Fruit fly (Drosophila melanogaster) whole organism, embryonic: Measurements from ENCODE around the gene waw.

Experiments used
- Adf1 ChIP-seq: fragments of 200-800 bp; sonication (Bioruptor generic); IDR thresholded peaks from 2 replicates; pipeline ENCODE4 v1.3.6; 2022; ENCODE audit warnings: missing biosample characterization, missing genetic modification characterization
- B-H2 ChIP-seq: fragments of 200-800 bp; sonication (Bioruptor generic); optimal IDR thresholded peaks from 2 replicates; lab custom pipeline; 2018; ENCODE audit warnings: missing biosample characterization, mild to moderate bottlenecking, missing genetic modification characterization
- Blimp-1 ChIP-seq: fragments of 200-800 bp; sonication (Bioruptor generic); optimal IDR thresholded peaks from 3 replicates; lab custom pipeline; 2018; ENCODE audit warnings: missing biosample characterization, missing genetic modification characterization, mild to moderate bottlenecking, moderate library complexity, missing genetic modification reagents
- CG10431 ChIP-seq: fragments of 200-800 bp; sonication (Bioruptor generic); optimal IDR thresholded peaks from 3 replicates; lab custom pipeline; 2018; ENCODE audit warnings: missing biosample characterization, mild to moderate bottlenecking, missing genetic modification characterization
- CG12155 ChIP-seq: fragments of 200-800 bp; sonication (Bioruptor generic); optimal IDR thresholded peaks from 3 replicates; lab custom pipeline; 2016; ENCODE audit warnings: missing biosample characterization, missing genetic modification characterization
- CG13287 ChIP-seq: fragments of 200-800 bp; sonication (Bioruptor generic); IDR thresholded peaks from 2 replicates; pipeline ENCODE4 v1.3.6; 2022; ENCODE audit warnings: missing biosample characterization, missing genetic modification characterization; ENCODE audit not compliant: partially characterized antibody
- CG13624 ChIP-seq: fragments of 200-800 bp; sonication (Bioruptor generic); optimal IDR thresholded peaks from 2 replicates; lab custom pipeline; 2016; ENCODE audit warnings: missing biosample characterization, missing genetic modification characterization
- CG14441 ChIP-seq: fragments of 200-800 bp; sonication (Bioruptor generic); IDR thresholded peaks from 2 replicates; pipeline ENCODE4 v1.3.6; 2022; ENCODE audit warnings: missing biosample characterization, missing genetic modification characterization
- CG15011 ChIP-seq: fragments of 200-800 bp; sonication (Bioruptor generic); optimal IDR thresholded peaks from 3 replicates; lab custom pipeline; 2018; ENCODE audit warnings: missing biosample characterization, mild to moderate bottlenecking, missing genetic modification characterization
- CG15073 ChIP-seq: fragments of 200-800 bp; sonication (Bioruptor generic); optimal IDR thresholded peaks from 2 replicates; lab custom pipeline; 2016; ENCODE audit warnings: missing biosample characterization, missing genetic modification characterization
- CG16779 ChIP-seq: fragments of 200-800 bp; sonication (Bioruptor generic); IDR thresholded peaks from 2 replicates; pipeline ENCODE4 v1.3.6; 2022; ENCODE audit warnings: missing biosample characterization, missing genetic modification characterization
- CG16863 ChIP-seq: fragments of 200-800 bp; sonication (Bioruptor generic); optimal IDR thresholded peaks from 3 replicates; lab custom pipeline; 2016; ENCODE audit warnings: missing biosample characterization, missing genetic modification characterization
- CG2202 ChIP-seq: fragments of 200-800 bp; sonication (Bioruptor generic); optimal IDR thresholded peaks from 2 replicates; lab custom pipeline; 2018; ENCODE audit warnings: missing biosample characterization, mild to moderate bottlenecking, missing genetic modification characterization
- CG2875 ChIP-seq: fragments of 200-800 bp; sonication (Bioruptor generic); optimal IDR thresholded peaks from 2 replicates; lab custom pipeline; 2017; ENCODE audit warnings: missing biosample characterization, mild to moderate bottlenecking, missing genetic modification characterization, missing genetic modification reagents
- CG31365 ChIP-seq: fragments of 200-800 bp; sonication (Bioruptor generic); optimal IDR thresholded peaks from 2 replicates; lab custom pipeline; 2018; ENCODE audit warnings: missing biosample characterization, mild to moderate bottlenecking, missing genetic modification characterization
- CG3281 ChIP-seq: fragments of 200-800 bp; sonication (Bioruptor generic); optimal IDR thresholded peaks from 3 replicates; lab custom pipeline; 2017; ENCODE audit warnings: missing biosample characterization, mild to moderate bottlenecking, missing genetic modification characterization
- CG34422 ChIP-seq: fragments of 200-800 bp; sonication (Bioruptor generic); IDR thresholded peaks from 3 replicates; pipeline ENCODE4 v1.3.6; 2022; ENCODE audit warnings: missing biosample characterization, missing genetic modification characterization
- CG3726 ChIP-seq: fragments of 200-800 bp; sonication (Bioruptor generic); IDR thresholded peaks from 3 replicates; pipeline ENCODE4, ENCODE4 v1.3.6; 2022; ENCODE audit warnings: missing biosample characterization, missing genetic modification characterization
- CG3838 ChIP-seq: fragments of 200-800 bp; sonication (Bioruptor generic); optimal IDR thresholded peaks from 3 replicates; lab custom pipeline; 2016; ENCODE audit warnings: missing biosample characterization, missing genetic modification characterization
- CG4854 ChIP-seq: fragments of 200-800 bp; sonication (Bioruptor generic); optimal IDR thresholded peaks from 2 replicates; lab custom pipeline; 2016; ENCODE audit warnings: missing biosample characterization, missing genetic modification characterization, inconsistent platforms
- CG6654 ChIP-seq: fragments of 200-800 bp; sonication (Bioruptor generic); optimal IDR thresholded peaks from 2 replicates; lab custom pipeline; 2017; ENCODE audit warnings: missing biosample characterization, mild to moderate bottlenecking, missing genetic modification characterization
- CG7786 ChIP-seq: fragments of 200-800 bp; sonication (Bioruptor generic); optimal IDR thresholded peaks from 2 replicates; lab custom pipeline; 2016; ENCODE audit warnings: missing biosample characterization, missing genetic modification characterization
- CG8944 ChIP-seq: fragments of 200-800 bp; sonication (Bioruptor generic); optimal IDR thresholded peaks from 3 replicates; lab custom pipeline; 2016; ENCODE audit warnings: missing biosample characterization, missing genetic modification characterization
- Camta ChIP-seq: fragments of 200-800 bp; sonication (Bioruptor generic); optimal IDR thresholded peaks from 2 replicates; lab custom pipeline; 2016; ENCODE audit warnings: missing biosample characterization, missing genetic modification characterization
- CkIIα-i1 ChIP-seq: fragments of 200-800 bp; sonication (Bioruptor generic); IDR thresholded peaks from 2 replicates; pipeline ENCODE4 v1.3.6; 2022; ENCODE audit warnings: missing biosample characterization, missing genetic modification characterization
- D ChIP-seq, 2 experiments: fragments of 200-800 bp in 1 of 2; fragments of >200 bp in 1 of 2; sonication (Bioruptor generic) in 1 of 2; optimal IDR thresholded peaks; 2 replicates in 1 of 2; 3 replicates in 1 of 2; lab custom pipeline; 2017; ENCODE audit warnings: mild to moderate bottlenecking in 1 of 2, missing biosample characterization in 1 of 2, missing genetic modification characterization in 1 of 2, missing genetic modification reagents in 1 of 2
- Deaf1 ChIP-seq: fragments of 200-800 bp; optimal IDR thresholded peaks from 3 replicates; lab custom pipeline; 2019; ENCODE audit warnings: missing biosample characterization, mild to moderate bottlenecking, missing genetic modification characterization, moderate library complexity
- Dfd ChIP-seq, 2 experiments: fragments of >200 bp; optimal IDR thresholded peaks; 2 replicates each; lab custom pipeline; 2017; ENCODE audit warnings: missing biosample characterization in 2 of 2, missing genetic modification characterization in 2 of 2
- Hand ChIP-seq: fragments of 200-800 bp; sonication (Bioruptor generic); optimal IDR thresholded peaks from 2 replicates; lab custom pipeline; 2017; ENCODE audit warnings: mild to moderate bottlenecking, missing biosample characterization, missing genetic modification reagents, missing genetic modification characterization
- Med ChIP-seq: fragments of 200-800 bp; sonication (Bioruptor generic); peaks from one replicate; lab custom pipeline; 2016; ENCODE audit warnings: missing biosample characterization, missing genetic modification characterization, mild to moderate bottlenecking, inconsistent platforms, moderate library complexity
- Optix ChIP-seq: fragments of 200-800 bp; sonication (Bioruptor generic); IDR thresholded peaks from 3 replicates; pipeline ENCODE4 v1.3.6; 2022; ENCODE audit warnings: missing biosample characterization, missing genetic modification characterization
- PHDP ChIP-seq: fragments of 200-800 bp; sonication (Bioruptor generic); optimal IDR thresholded peaks from 3 replicates; lab custom pipeline; 2018; ENCODE audit warnings: missing biosample characterization, mild to moderate bottlenecking, missing genetic modification characterization, moderate library complexity
- ac ChIP-seq: fragments of 200-800 bp; sonication (Bioruptor generic); optimal IDR thresholded peaks from 3 replicates; lab custom pipeline; 2017; ENCODE audit warnings: missing biosample characterization, mild to moderate bottlenecking, missing genetic modification characterization
- en ChIP-seq: fragments of 200-800 bp; sonication (Bioruptor generic); optimal IDR thresholded peaks from 2 replicates; lab custom pipeline; 2016; ENCODE audit warnings: missing biosample characterization, missing genetic modification characterization
- eve ChIP-seq, 2 experiments: fragments of >200 bp; optimal IDR thresholded peaks; 2 replicates each; lab custom pipeline; 2017; ENCODE audit warnings: missing biosample characterization in 2 of 2, missing genetic modification characterization in 2 of 2
- exex ChIP-seq: fragments of 200-800 bp; sonication (Bioruptor generic); optimal IDR thresholded peaks from 4 replicates; lab custom pipeline; 2018; ENCODE audit warnings: missing biosample characterization, mild to moderate bottlenecking, missing genetic modification characterization, moderate library complexity
- h ChIP-seq: fragments of >200 bp; optimal IDR thresholded peaks from 2 replicates; lab custom pipeline; 2017
- hbn ChIP-seq: fragments of 200-800 bp; sonication (Bioruptor generic); IDR thresholded peaks from 2 replicates; pipeline ENCODE4 v1.3.6; 2022; ENCODE audit warnings: missing biosample characterization, missing genetic modification characterization; ENCODE audit not compliant: partially characterized antibody
- her ChIP-seq: fragments of 200-800 bp; sonication (Bioruptor generic); optimal IDR thresholded peaks from 2 replicates; lab custom pipeline; 2016; ENCODE audit warnings: missing biosample characterization, missing genetic modification characterization
- ken ChIP-seq: fragments of 200-800 bp; sonication (Bioruptor generic); IDR thresholded peaks from 3 replicates; pipeline ENCODE4 v1.3.6; 2022; ENCODE audit warnings: missing biosample characterization, missing genetic modification characterization
- lab ChIP-seq: fragments of 200-800 bp; sonication (Bioruptor generic); optimal IDR thresholded peaks from 3 replicates; lab custom pipeline; 2017; ENCODE audit warnings: missing biosample characterization, missing genetic modification characterization, mild to moderate bottlenecking, moderate library complexity, missing genetic modification reagents
- mld ChIP-seq: fragments of 200-800 bp; sonication (Bioruptor generic); IDR thresholded peaks from 3 replicates; pipeline ENCODE4 v1.3.6; 2022; ENCODE audit warnings: missing biosample characterization, missing genetic modification characterization; ENCODE audit not compliant: partially characterized antibody
- org-1 ChIP-seq: fragments of 200-800 bp; sonication (Bioruptor generic); optimal IDR thresholded peaks from 2 replicates; lab custom pipeline; 2017; ENCODE audit warnings: missing biosample characterization, missing genetic modification characterization
- p53 ChIP-seq: fragments of 200-800 bp; sonication (Bioruptor generic); optimal IDR thresholded peaks from 2 replicates; lab custom pipeline; 2016; ENCODE audit warnings: missing biosample characterization, missing genetic modification characterization
- pnt ChIP-seq: fragments of 200-800 bp; sonication (Bioruptor generic); optimal IDR thresholded peaks from 3 replicates; lab custom pipeline; 2016; ENCODE audit warnings: missing biosample characterization, missing genetic modification characterization
- vnd ChIP-seq: fragments of 200-800 bp; sonication (Bioruptor generic); IDR thresholded peaks from 3 replicates; pipeline ENCODE4 v1.3.6; 2022; ENCODE audit warnings: missing biosample characterization, missing genetic modification characterization; ENCODE audit not compliant: partially characterized antibody
- wor ChIP-seq: fragments of 200-800 bp; sonication (Bioruptor generic); IDR thresholded peaks from 2 replicates; pipeline ENCODE4 v1.3.6; 2022; ENCODE audit warnings: missing biosample characterization, missing genetic modification characterization
- zen ChIP-seq: fragments of 200-800 bp; sonication (Bioruptor generic); optimal IDR thresholded peaks from 3 replicates; lab custom pipeline; 2018; ENCODE audit warnings: missing biosample characterization, mild to moderate bottlenecking, missing genetic modification characterization, moderate library complexity
- zfh1 ChIP-seq: fragments of 200-800 bp; sonication (Bioruptor generic); IDR thresholded peaks from 3 replicates; pipeline ENCODE4 v1.3.6; 2022; ENCODE audit warnings: missing biosample characterization, missing genetic modification characterization

The waw gene

DNA sequence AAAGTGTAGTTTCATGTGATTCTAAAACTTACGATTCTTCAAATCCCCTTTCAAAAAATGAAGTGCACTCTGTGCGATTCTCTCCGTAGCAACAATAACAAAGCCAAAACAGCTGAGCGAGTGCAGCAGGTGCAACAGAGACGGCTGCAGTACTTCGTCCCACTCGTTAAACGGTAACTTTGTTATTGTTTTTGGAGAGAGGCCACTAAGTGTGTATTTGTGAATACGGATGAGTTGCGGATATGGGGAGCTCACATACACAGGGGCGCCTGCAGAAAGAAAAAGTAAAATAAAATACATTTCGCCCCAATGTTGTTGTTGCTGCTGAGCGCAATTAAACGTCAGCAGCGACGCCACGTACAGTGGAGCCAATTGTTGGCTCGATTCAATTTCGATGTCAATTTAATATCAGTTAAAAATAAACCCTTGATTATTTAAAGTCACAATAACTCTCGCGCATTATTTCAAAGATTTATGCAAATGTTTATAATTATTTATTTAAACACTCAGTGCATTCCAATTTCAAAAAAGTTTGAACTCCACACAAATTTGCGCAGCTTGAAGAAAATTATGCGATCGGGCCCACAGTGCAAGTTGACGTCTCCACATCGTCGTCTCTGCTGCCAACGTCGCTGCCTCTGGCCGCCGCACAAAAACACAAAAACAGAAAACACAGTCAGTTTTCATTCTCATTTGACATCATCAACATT is 4.7 kb downstream of the waw start (continued):
- peak; percentile 97 for TF ChIP-seq CG15011 (GFP tag; lab: Kevin White, UChicago)
- peak; percentile 97 for TF ChIP-seq CG34422
- TF ChIP-seq CG15073 (GFP tag; lab: Kevin White, UChicago): peak; percentile 85
- TF ChIP-seq mld (GFP tag; lab: Robert Waterston, UW): no peak
- peak; percentile 96 for TF ChIP-seq CG13624 (GFP tag; lab: Kevin White, UChicago)
- TF ChIP-seq zfh1 (GFP tag; lab: Robert Waterston, UW): peak; percentile 94
- TF ChIP-seq lab (GFP tag; lab: Kevin White, UChicago): peak; percentile 99
- TF ChIP-seq CG4854: peak; percentile 94
- peak; percentile 91 for TF ChIP-seq her
- TF ChIP-seq Camta (GFP tag; lab: Kevin White, UChicago): peak; percentile 97
- TF ChIP-seq Deaf1: peak; percentile 86
- peak; percentile 91 for TF ChIP-seq CG6654 (GFP tag; lab: Kevin White, UChicago)
- TF ChIP-seq wor (GFP tag; lab: Robert Waterston, UW): peak; percentile 95
- peak; percentile 92 for TF ChIP-seq CG8944
- TF ChIP-seq zen (tag; lab: Kevin White, UChicago): peak; percentile 90
- peak; percentile 96 for TF ChIP-seq CG12155
- peak; percentile 96 for TF ChIP-seq CG2875
- peak; percentile 78 for TF ChIP-seq CkIIα-i1 (GFP tag; lab: Robert Waterston, UW)
- TF ChIP-seq p53 (GFP tag; lab: Kevin White, UChicago): peak; percentile 74
- peak; percentile 96 for TF ChIP-seq Hand (GFP tag; lab: Kevin White, UChicago)
- no peak for TF ChIP-seq CG13287 (GFP tag; lab: Robert Waterston, UW)
- TF ChIP-seq Adf1 (GFP tag; lab: Robert Waterston, UW): peak; percentile 97
- TF ChIP-seq CG2202 (tag; lab: Kevin White, UChicago): peak; percentile 94
- peak; percentile 94 for TF ChIP-seq pnt (GFP tag; lab: Kevin White, UChicago)
- peak; percentile 98 for TF ChIP-seq org-1
- peak; percentile 94 for TF ChIP-seq ken
- no peak for TF ChIP-seq hbn (GFP tag; lab: Robert Waterston, UW)
- TF ChIP-seq vnd (GFP tag; lab: Robert Waterston, UW): no peak
- peak; percentile 92 for TF ChIP-seq exex
- peak; percentile 95 for TF ChIP-seq Optix (GFP tag; lab: Robert Waterston, UW)
- TF ChIP-seq ac (GFP tag; lab: Kevin White, UChicago): peak; percentile 91
- TF ChIP-seq eve (GFP tag; optimal IDR thresholded peaks at IDR 0.05; lab: Kevin White, UChicago): peak in 1 of 2 experiments; percentile 98
- peak; percentile 94 for TF ChIP-seq CG3726
- peak; percentile 90 for TF ChIP-seq CG3838 (GFP tag; lab: Kevin White, UChicago)
- peak; percentile 98 for TF ChIP-seq PHDP
- TF ChIP-seq CG16779 (GFP tag; lab: Robert Waterston, UW): peak; percentile 75; the same call in 1 of the 2 replicates
- peak; percentile 99 for TF ChIP-seq Med
- no peak for TF ChIP-seq h (lab: Kevin White, UChicago)
- peak; percentile 94 for TF ChIP-seq CG10431 (GFP tag; lab: Kevin White, UChicago)
- peak; percentile 88 for TF ChIP-seq CG31365 (tag; lab: Kevin White, UChicago)
- TF ChIP-seq Dfd (GFP tag; optimal IDR thresholded peaks at IDR 0.05; lab: Kevin White, UChicago): no peak
- peak; percentile 92 for TF ChIP-seq en (GFP tag; lab: Kevin White, UChicago)
- peak; percentile 99 for TF ChIP-seq CG3281 (GFP tag; lab: Kevin White, UChicago)
- peak; percentile 95 for TF ChIP-seq CG14441 (GFP tag; lab: Robert Waterston, UW)
- no peak for TF ChIP-seq D (optimal IDR thresholded peaks at IDR 0.05; lab: Kevin White, UChicago)
- TF ChIP-seq D (GFP tag; optimal IDR thresholded peaks at IDR 0.05; lab: Kevin White, UChicago): peak; percentile 98
- TF ChIP-seq Blimp-1: peak; percentile 96
- peak; percentile 98 for TF ChIP-seq B-H2 (GFP tag; lab: Kevin White, UChicago)
- TF ChIP-seq CG16863 (GFP tag; lab: Kevin White, UChicago): peak; percentile 93
- peak; percentile 96 for TF ChIP-seq CG7786 (GFP tag; lab: Kevin White, UChicago)
